Worm (Caenorhabditis elegans): ENCODE measurements around the gene nprl-2.

The nprl-2 gene

DNA sequence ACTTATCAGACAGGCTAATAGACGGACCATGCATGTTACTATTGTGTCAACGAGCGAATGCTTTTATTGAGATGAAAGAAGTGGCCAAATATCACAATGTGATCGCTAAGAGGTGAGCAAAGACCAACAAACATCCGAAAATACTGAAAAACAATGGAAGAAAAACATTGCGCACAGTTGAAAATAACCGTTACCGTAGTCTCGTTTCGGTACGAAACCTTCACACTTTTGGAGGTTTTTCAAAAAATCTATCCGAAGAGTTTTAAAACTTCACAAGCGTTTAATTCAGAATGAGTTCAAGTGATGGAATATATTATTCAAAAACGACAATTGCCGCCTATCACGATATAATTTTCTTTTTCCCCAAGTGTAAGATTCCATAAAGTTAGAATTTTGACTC, 47.8 kb upstream of the nprl-2 start:
- TF ChIP-seq nhr-84 (tag; optimal IDR thresholded peaks at IDR 0.05), result no peak
- no peak for TF ChIP-seq fkh-8 (tag; optimal IDR thresholded peaks at IDR 0.05)
- TF ChIP-seq pax-3 (tag; optimal IDR thresholded peaks at IDR 0.05), result no peak
- TF ChIP-seq dpl-1 (GFP tag; optimal IDR thresholded peaks at IDR 0.05), result peak; percentile 18 to 51 (median 42)
- peak; percentile 38 to 56 for TF ChIP-seq efl-1 (optimal IDR thresholded peaks at IDR 0.05)
- TF ChIP-seq efl-1 (GFP tag; optimal IDR thresholded peaks at IDR 0.05 in 1 of 2), result peak; percentile 48 to 91
- peak in 1 of 2 experiments; percentile 65 for TF ChIP-seq lin-35 (GFP tag; optimal IDR thresholded peaks at IDR 0.05)
- no peak for TF ChIP-seq ceh-8 (GFP tag; optimal IDR thresholded peaks at IDR 0.05)
- no peak for TF ChIP-seq ceh-90 (tag; optimal IDR thresholded peaks at IDR 0.05)
- TF ChIP-seq efl-3 (GFP tag; optimal IDR thresholded peaks at IDR 0.05), result no peak
- peak; percentile 51 to 87 for TF ChIP-seq lsy-2 (tag; optimal IDR thresholded peaks at IDR 0.05)
- no peak for TF ChIP-seq fos-1 (tag; optimal IDR thresholded peaks at IDR 0.05)
- no peak for TF ChIP-seq lin-15B (tag; optimal IDR thresholded peaks at IDR 0.05)
- no peak for TF ChIP-seq ama-1 (optimal IDR thresholded peaks at IDR 0.05)
- no peak for TF ChIP-seq mab-9 (GFP tag; IDR thresholded peaks at IDR 0.05)

DNA sequence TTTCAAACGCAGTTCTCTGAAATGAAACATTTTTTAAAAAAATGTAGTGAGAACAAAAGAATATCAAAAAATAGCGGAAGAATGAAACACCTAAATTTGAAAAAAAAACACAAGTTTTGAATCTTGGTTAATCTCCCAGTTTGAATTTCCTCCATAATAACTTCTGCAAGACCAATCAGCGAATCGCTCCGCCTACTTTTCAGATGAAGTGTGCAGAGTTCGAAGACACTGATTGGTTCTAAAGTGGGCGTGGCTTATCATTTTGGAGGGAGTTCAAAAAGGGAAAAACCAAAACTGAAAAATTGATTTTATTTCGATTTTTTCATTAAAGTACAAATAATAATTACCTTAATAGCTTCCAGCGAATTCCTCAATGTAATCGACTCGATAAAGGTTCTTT, 45.8 kb upstream of the nprl-2 start:
- TF ChIP-seq nhr-71 (tag; optimal IDR thresholded peaks at IDR 0.05) (no peak), mdl-1 (tag; optimal IDR thresholded peaks at IDR 0.05) (no peak), lin-35 (GFP tag; optimal IDR thresholded peaks at IDR 0.05) (peak in 1 of 2 experiments; percentile 7), fkh-8 (tag; optimal IDR thresholded peaks at IDR 0.05) (no peak), dpl-1 (GFP tag; optimal IDR thresholded peaks at IDR 0.05) (peak in 2 of 3 experiments; percentile 29 to 37), fkh-10 (GFP tag; optimal IDR thresholded peaks at IDR 0.05) (no peak), mep-1 (tag; optimal IDR thresholded peaks at IDR 0.05) (no peak), rnt-1 (tag; optimal IDR thresholded peaks at IDR 0.05) (no peak), efl-1 (optimal IDR thresholded peaks at IDR 0.05) (peak in 1 of 2 experiments; percentile 10), efl-1 (GFP tag; optimal IDR thresholded peaks at IDR 0.05 in 1 of 2) (peak in 1 of 2 experiments; percentile 40), zip-4 (GFP tag; optimal IDR thresholded peaks at IDR 0.05) (no peak), hlh-17 (GFP tag; optimal IDR thresholded peaks at IDR 0.05; ENCODE audit: borderline replicate concordance) (no peak), ceh-8 (GFP tag; optimal IDR thresholded peaks at IDR 0.05) (no peak)

DNA sequence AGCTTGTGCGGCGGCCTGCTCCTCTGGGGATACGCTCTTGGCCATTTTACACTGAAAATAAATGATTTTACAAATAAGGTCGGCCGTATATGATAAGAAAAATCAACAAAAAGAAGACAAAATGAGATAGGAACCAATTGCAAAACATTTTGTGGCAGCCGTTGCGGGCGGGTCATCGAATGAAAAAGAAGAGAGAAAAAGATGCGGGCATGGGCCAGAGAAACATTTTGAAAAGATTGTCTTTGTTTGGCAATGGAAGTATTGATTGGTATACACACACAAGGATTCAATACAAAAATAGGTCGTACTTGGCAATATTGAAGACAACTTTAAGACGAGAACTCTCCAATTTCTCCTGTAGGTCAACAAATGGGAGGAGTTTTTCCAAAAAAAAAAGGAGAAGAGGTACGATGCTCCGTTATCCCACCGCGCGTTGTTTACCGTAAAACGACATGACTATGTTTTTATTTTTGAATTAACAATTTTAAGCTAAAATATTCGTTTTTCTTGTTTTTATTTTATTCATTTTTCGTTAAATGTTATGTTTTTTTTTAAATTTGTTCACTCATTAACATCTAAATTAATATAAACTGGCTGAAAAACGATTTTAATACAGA, 43.9 kb upstream of the nprl-2 start, which contains the start of the genes plc-4 and R05G6.4:
TSS of gene plc-4 (minus strand) at position 51 of the 617 bp plus-strand sequence.
TSS of gene R05G6.4 (plus strand) at position 617 of the 617 bp plus-strand sequence.
- peak in 2 of 6 experiments; percentile 3 to 52 for TF ChIP-seq elt-3 (tag; optimal IDR thresholded peaks at IDR 0.05)
- TF ChIP-seq mef-2 (tag; optimal IDR thresholded peaks at IDR 0.05), result no peak
- TF ChIP-seq ceh-82 (tag; optimal IDR thresholded peaks at IDR 0.05), result peak in 2 of 3 experiments; percentile 15 to 27
- peak; percentile 7 for TF ChIP-seq rnt-1 (tag; optimal IDR thresholded peaks at IDR 0.05)
- TF ChIP-seq lin-35 (GFP tag; optimal IDR thresholded peaks at IDR 0.05), result peak; percentile 42 to 65
- no peak for TF ChIP-seq ces-1 (GFP tag; optimal IDR thresholded peaks at IDR 0.05)
- TF ChIP-seq tbx-2 (tag; optimal IDR thresholded peaks at IDR 0.05), result peak; percentile 38
- no peak for TF ChIP-seq unc-62 (GFP tag; optimal IDR thresholded peaks at IDR 0.05)
- TF ChIP-seq C34B4.2 (tag; optimal IDR thresholded peaks at IDR 0.05), result no peak
- peak; percentile 4 for TF ChIP-seq F16B12.6 (tag; optimal IDR thresholded peaks at IDR 0.05)
- no peak for TF ChIP-seq skn-1 (tag; optimal IDR thresholded peaks at IDR 0.05)
- TF ChIP-seq pax-3 (tag; optimal IDR thresholded peaks at IDR 0.05), result no peak
- no peak for TF ChIP-seq mdl-1 (tag; optimal IDR thresholded peaks at IDR 0.05)
- TF ChIP-seq jun-1 (tag; optimal IDR thresholded peaks at IDR 0.05), result no peak
- no peak for TF ChIP-seq efl-3 (GFP tag; optimal IDR thresholded peaks at IDR 0.05)
- TF ChIP-seq mab-9 (GFP tag; IDR thresholded peaks at IDR 0.05), result no peak
- TF ChIP-seq xbp-1 (tag; optimal IDR thresholded peaks at IDR 0.05), result peak; percentile 42
- TF ChIP-seq ceh-90 (tag; optimal IDR thresholded peaks at IDR 0.05), result no peak
- TF ChIP-seq snpc-4 (tag; optimal IDR thresholded peaks at IDR 0.05), result no peak
- TF ChIP-seq zip-4 (GFP tag; optimal IDR thresholded peaks at IDR 0.05), result no peak
- TF ChIP-seq lin-39 (tag; optimal IDR thresholded peaks at IDR 0.05), result no peak
- no peak for TF ChIP-seq sptf-1 (tag; optimal IDR thresholded peaks at IDR 0.05)
- TF ChIP-seq zag-1 (tag; optimal IDR thresholded peaks at IDR 0.05), result no peak
- TF ChIP-seq nhr-28 (tag; optimal IDR thresholded peaks at IDR 0.05), result no peak
- no peak for TF ChIP-seq sup-37 (GFP tag; optimal IDR thresholded peaks at IDR 0.05)
- TF ChIP-seq nhr-47 (tag; optimal IDR thresholded peaks at IDR 0.05), result peak; percentile 39
- TF ChIP-seq nhr-84 (tag; optimal IDR thresholded peaks at IDR 0.05), result no peak
- no peak for TF ChIP-seq pqm-1 (tag; optimal IDR thresholded peaks at IDR 0.05)
- TF ChIP-seq blmp-1 (tag; optimal IDR thresholded peaks at IDR 0.05), result peak; percentile 53
- no peak for TF ChIP-seq C04F5.9 (tag; optimal IDR thresholded peaks at IDR 0.05)
- no peak for TF ChIP-seq egl-27 (tag; optimal IDR thresholded peaks at IDR 0.05)
- TF ChIP-seq nhr-237 (tag; optimal IDR thresholded peaks at IDR 0.05), result no peak
- no peak for TF ChIP-seq fkh-4 (tag; optimal IDR thresholded peaks at IDR 0.05; ENCODE audit: borderline replicate concordance)
- peak; percentile 52 for TF ChIP-seq nhr-90 (tag; optimal IDR thresholded peaks at IDR 0.05; ENCODE audit: poor library complexity)
